Worm (Caenorhabditis elegans) whole organism, late embryonic: ENCODE measurements around the gene ZC132.3.

Experiments
- ahr-1 ChIP-seq: sonication (generic microtip); optimal IDR thresholded peaks from 2 replicates; lab custom pipeline; 2016; ENCODE audit warnings: missing genetic modification characterization, missing compliant biosample characterization
- pha-4 ChIP-seq: fragments of 150-350 bp; optimal IDR thresholded peaks from 2 replicates; lab custom pipeline; 2018; ENCODE audit warnings: missing biosample characterization, missing genetic modification reagents, missing genetic modification characterization

- TF ChIP-seq ahr-1 (tag; lab: Kevin White, UChicago) (no peak), pha-4 (tag; lab: Kevin White, UChicago) (no peak)
These were observed 4.2 kb upstream of the ZC132.3 start for ce11 chrV:4303793-4304192.
